Fruit fly (Drosophila melanogaster) whole organism, embryonic: ENCODE measurements around the gene Z600.

Source experiments
- Asciz ChIP-seq: fragments of 200-800 bp; sonication (Bioruptor generic); optimal IDR thresholded peaks from 2 replicates; lab custom pipeline; 2017; ENCODE audit warnings: missing biosample characterization, mild to moderate bottlenecking, missing genetic modification characterization, missing genetic modification reagents
- B-H2 ChIP-seq: fragments of 200-800 bp; sonication (Bioruptor generic); optimal IDR thresholded peaks from 2 replicates; lab custom pipeline; 2018; ENCODE audit warnings: missing biosample characterization, mild to moderate bottlenecking, missing genetic modification characterization
- CG10543 ChIP-seq: fragments of 200-800 bp; sonication (Bioruptor generic); optimal IDR thresholded peaks from 3 replicates; lab custom pipeline; 2017; ENCODE audit warnings: missing biosample characterization, mild to moderate bottlenecking, missing genetic modification characterization, moderate library complexity
- CG10959 ChIP-seq: fragments of 200-800 bp; sonication (Bioruptor generic); IDR thresholded peaks from 2 replicates; pipeline ENCODE4 v1.3.6; 2022; ENCODE audit warnings: missing biosample characterization, missing genetic modification characterization
- CG1233 ChIP-seq: fragments of 200-800 bp; sonication (Bioruptor generic); optimal IDR thresholded peaks from 4 replicates; lab custom pipeline; 2018; ENCODE audit warnings: missing biosample characterization, mild to moderate bottlenecking, missing genetic modification characterization
- CG17385 ChIP-seq: fragments of 200-800 bp; sonication (Bioruptor generic); optimal IDR thresholded peaks from 3 replicates; lab custom pipeline; 2018; ENCODE audit warnings: missing biosample characterization, mild to moderate bottlenecking, missing genetic modification characterization
- CG2678 ChIP-seq: fragments of 200-800 bp; sonication (Bioruptor generic); optimal IDR thresholded peaks from 3 replicates; lab custom pipeline; 2019; ENCODE audit warnings: missing biosample characterization, mild to moderate bottlenecking, missing genetic modification characterization, moderate library complexity
- CG2712 ChIP-seq: fragments of 200-800 bp; optimal IDR thresholded peaks from 3 replicates; lab custom pipeline; 2019; ENCODE audit warnings: missing biosample characterization, mild to moderate bottlenecking, missing genetic modification characterization, moderate library complexity
- CG33557 ChIP-seq: fragments of 200-800 bp; sonication (Bioruptor generic); optimal IDR thresholded peaks from 2 replicates; lab custom pipeline; 2019; ENCODE audit warnings: missing biosample characterization, mild to moderate bottlenecking, missing genetic modification characterization, moderate library complexity
- CG34422 ChIP-seq: fragments of 200-800 bp; sonication (Bioruptor generic); IDR thresholded peaks from 3 replicates; pipeline ENCODE4 v1.3.6; 2022; ENCODE audit warnings: missing biosample characterization, missing genetic modification characterization
- CG4424 ChIP-seq: fragments of 200-800 bp; sonication (Bioruptor generic); optimal IDR thresholded peaks from 3 replicates; lab custom pipeline; 2016; ENCODE audit warnings: missing biosample characterization, missing genetic modification characterization
- CG6654 ChIP-seq: fragments of 200-800 bp; sonication (Bioruptor generic); optimal IDR thresholded peaks from 2 replicates; lab custom pipeline; 2017; ENCODE audit warnings: missing biosample characterization, mild to moderate bottlenecking, missing genetic modification characterization
- CG7372 ChIP-seq: fragments of 200-800 bp; sonication (Bioruptor generic); IDR thresholded peaks from 2 replicates; pipeline ENCODE4 v1.3.6; 2022; ENCODE audit warnings: missing biosample characterization, missing genetic modification characterization
- CG8944 ChIP-seq: fragments of 200-800 bp; sonication (Bioruptor generic); optimal IDR thresholded peaks from 3 replicates; lab custom pipeline; 2016; ENCODE audit warnings: missing biosample characterization, missing genetic modification characterization
- E2f1 ChIP-seq: fragments of 200-800 bp; sonication (Bioruptor generic); IDR thresholded peaks from 2 replicates; pipeline ENCODE4 v1.3.6; 2022; ENCODE audit warnings: missing biosample characterization, missing genetic modification characterization
- Ets65A ChIP-seq: fragments of 200-800 bp; sonication (Bioruptor generic); peaks from one replicate; lab custom pipeline; 2016; ENCODE audit warnings: missing biosample characterization, missing genetic modification characterization
- Fer1 ChIP-seq: fragments of 200-800 bp; sonication (Bioruptor generic); optimal IDR thresholded peaks from 2 replicates; lab custom pipeline; 2017; ENCODE audit warnings: missing biosample characterization, mild to moderate bottlenecking, missing genetic modification characterization
- H15 ChIP-seq: fragments of 200-800 bp; sonication (Bioruptor generic); IDR thresholded peaks from 3 replicates; pipeline ENCODE4 v1.3.6; 2022; ENCODE audit warnings: missing biosample characterization, missing genetic modification characterization
- H2.0 ChIP-seq: fragments of 200-800 bp; sonication (Bioruptor generic); IDR thresholded peaks from 2 replicates; pipeline ENCODE4 v1.3.6; 2022; ENCODE audit warnings: missing biosample characterization, missing genetic modification characterization
- Hand ChIP-seq: fragments of 200-800 bp; sonication (Bioruptor generic); optimal IDR thresholded peaks from 2 replicates; lab custom pipeline; 2017; ENCODE audit warnings: mild to moderate bottlenecking, missing biosample characterization, missing genetic modification reagents, missing genetic modification characterization
- HmgD ChIP-seq: fragments of 200-800 bp; sonication (Bioruptor generic); optimal IDR thresholded peaks from 3 replicates; lab custom pipeline; 2016; ENCODE audit warnings: missing biosample characterization, missing genetic modification characterization
- Med ChIP-seq: fragments of 200-800 bp; sonication (Bioruptor generic); peaks from one replicate; lab custom pipeline; 2016; ENCODE audit warnings: missing biosample characterization, missing genetic modification characterization, mild to moderate bottlenecking, inconsistent platforms, moderate library complexity
- Mes4 ChIP-seq: fragments of 200-800 bp; sonication (Bioruptor generic); optimal IDR thresholded peaks from 2 replicates; lab custom pipeline; 2016; ENCODE audit warnings: missing biosample characterization, missing genetic modification characterization
- Opbp ChIP-seq: fragments of 200-800 bp; sonication (Bioruptor generic); IDR thresholded peaks from 3 replicates; pipeline ENCODE4 v1.3.6; 2022; ENCODE audit warnings: missing biosample characterization, missing genetic modification characterization; ENCODE audit not compliant: partially characterized antibody
- Poxn ChIP-seq: fragments of 200-800 bp; sonication (Bioruptor generic); IDR thresholded peaks from 2 replicates; pipeline ENCODE4 v1.3.6; 2022; ENCODE audit warnings: missing biosample characterization, missing genetic modification characterization
- Sry-δ ChIP-seq: fragments of 200-800 bp; sonication (Bioruptor generic); optimal IDR thresholded peaks from 2 replicates; lab custom pipeline; 2016; ENCODE audit warnings: missing biosample characterization, missing genetic modification characterization
- Vsx1 ChIP-seq: fragments of 200-800 bp; sonication (Bioruptor generic); optimal IDR thresholded peaks from 2 replicates; lab custom pipeline; 2017; ENCODE audit warnings: missing biosample characterization, mild to moderate bottlenecking, missing genetic modification characterization, missing genetic modification reagents
- amos ChIP-seq: fragments of 200-800 bp; sonication (Bioruptor generic); IDR thresholded peaks from 2 replicates; pipeline ENCODE4 v1.3.6; 2022; ENCODE audit warnings: missing biosample characterization, missing genetic modification characterization; ENCODE audit not compliant: partially characterized antibody
- br ChIP-seq: fragments of >200 bp; optimal IDR thresholded peaks from 2 replicates; lab custom pipeline; 2017
- cg ChIP-seq: fragments of 200-800 bp; sonication (Bioruptor generic); optimal IDR thresholded peaks from 3 replicates; lab custom pipeline; 2019; ENCODE audit warnings: missing biosample characterization, mild to moderate bottlenecking, missing genetic modification characterization, moderate library complexity
- chinmo ChIP-seq: fragments of 200-800 bp; sonication (Bioruptor generic); IDR thresholded peaks from 4 replicates; pipeline ENCODE4 v1.3.6; 2022; ENCODE audit warnings: missing biosample characterization, missing genetic modification characterization; ENCODE audit not compliant: partially characterized antibody
- ci ChIP-seq: fragments of 200-800 bp; sonication (Bioruptor generic); IDR thresholded peaks from 3 replicates; pipeline ENCODE4 v1.3.6; 2022; ENCODE audit warnings: missing biosample characterization, missing genetic modification characterization
- crp ChIP-seq, 2 experiments: fragments of 200-800 bp; sonication (Bioruptor generic); optimal IDR thresholded peaks; 2 replicates in 1 of 2; 3 replicates in 1 of 2; lab custom pipeline; 2017; ENCODE audit warnings: missing biosample characterization in 2 of 2, missing genetic modification characterization in 2 of 2, mild to moderate bottlenecking in 1 of 2, moderate library complexity in 1 of 2
- dm ChIP-seq: fragments of 200-800 bp; sonication (Bioruptor generic); optimal IDR thresholded peaks from 3 replicates; lab custom pipeline; 2016; ENCODE audit warnings: missing biosample characterization, missing genetic modification characterization
- eve ChIP-seq, 2 experiments: fragments of >200 bp; optimal IDR thresholded peaks; 2 replicates each; lab custom pipeline; 2017; ENCODE audit warnings: missing biosample characterization in 2 of 2, missing genetic modification characterization in 2 of 2
- exex ChIP-seq: fragments of 200-800 bp; sonication (Bioruptor generic); optimal IDR thresholded peaks from 4 replicates; lab custom pipeline; 2018; ENCODE audit warnings: missing biosample characterization, mild to moderate bottlenecking, missing genetic modification characterization, moderate library complexity
- fd64A ChIP-seq: fragments of 200-800 bp; sonication (Bioruptor generic); optimal IDR thresholded peaks from 3 replicates; lab custom pipeline; 2018; ENCODE audit warnings: missing biosample characterization, mild to moderate bottlenecking, missing genetic modification characterization
- ftz-f1 ChIP-seq: fragments of 200-800 bp; sonication (Bioruptor generic); optimal IDR thresholded peaks from 2 replicates; lab custom pipeline; 2016; ENCODE audit warnings: missing biosample characterization, missing genetic modification characterization
- grn ChIP-seq: fragments of 200-800 bp; sonication (Bioruptor generic); optimal IDR thresholded peaks from 3 replicates; lab custom pipeline; 2017; ENCODE audit warnings: missing biosample characterization, missing genetic modification characterization
- ham ChIP-seq: fragments of 200-800 bp; sonication (Bioruptor generic); IDR thresholded peaks from 2 replicates; pipeline ENCODE4 v1.3.6; 2022; ENCODE audit warnings: missing biosample characterization, missing genetic modification characterization
- hkb ChIP-seq, 2 experiments: fragments of 200-800 bp in 1 of 2; fragments of >200 bp in 1 of 2; sonication (Bioruptor generic) in 1 of 2; IDR thresholded peaks in 1 of 2; optimal IDR thresholded peaks in 1 of 2; 2 replicates each; pipeline versions ENCODE4 v1.3.6 to Lab custom; 2017 to 2022; ENCODE audit warnings: missing biosample characterization in 1 of 2, missing genetic modification characterization in 1 of 2
- inv ChIP-seq: fragments of 200-800 bp; sonication (Bioruptor generic); IDR thresholded peaks from 2 replicates; pipeline ENCODE4 v1.3.6; 2022; ENCODE audit warnings: missing biosample characterization, missing genetic modification characterization; ENCODE audit not compliant: partially characterized antibody
- pb ChIP-seq: fragments of 200-800 bp; sonication (Bioruptor generic); optimal IDR thresholded peaks from 3 replicates; lab custom pipeline; 2016; ENCODE audit warnings: missing biosample characterization, missing genetic modification characterization
- sc ChIP-seq, 3 experiments: fragments of >200 bp in 2 of 3; fragments of 200-800 bp in 1 of 3; sonication (Bioruptor generic) in 1 of 3; optimal IDR thresholded peaks; 2 replicates in 2 of 3; 3 replicates in 1 of 3; lab custom pipeline; 2017; ENCODE audit warnings: mild to moderate bottlenecking in 1 of 3, missing biosample characterization in 1 of 3, missing genetic modification characterization in 1 of 3, missing genetic modification reagents in 1 of 3
- seq ChIP-seq: fragments of 200-800 bp; sonication (Bioruptor generic); IDR thresholded peaks from 2 replicates; pipeline ENCODE4 v1.3.6; 2022; ENCODE audit warnings: missing biosample characterization, missing genetic modification characterization
- shn ChIP-seq: fragments of 200-800 bp; sonication (Bioruptor generic); optimal IDR thresholded peaks from 3 replicates; lab custom pipeline; 2016; ENCODE audit warnings: missing biosample characterization, missing genetic modification characterization
- sqz ChIP-seq: fragments of 200-800 bp; sonication (Bioruptor generic); optimal IDR thresholded peaks from 3 replicates; lab custom pipeline; 2018; ENCODE audit warnings: missing biosample characterization, mild to moderate bottlenecking, missing genetic modification characterization
- sr ChIP-seq: fragments of 200-800 bp; sonication (Bioruptor generic); IDR thresholded peaks from 3 replicates; pipeline ENCODE4 v1.3.6; 2022; ENCODE audit warnings: missing biosample characterization, missing genetic modification characterization
- tin ChIP-seq: fragments of 200-800 bp; sonication (Bioruptor generic); optimal IDR thresholded peaks from 3 replicates; lab custom pipeline; 2016; ENCODE audit warnings: missing biosample characterization, missing genetic modification characterization

Gene Z600

dm6 chr3L:15514405-15514804, 5.5 kb downstream of the Z600 start (continued):
- TF ChIP-seq CG4424 (GFP tag; lab: Kevin White, UChicago) = no peak
- TF ChIP-seq tin (GFP tag; lab: Kevin White, UChicago) = no peak
- TF ChIP-seq chinmo (GFP tag; lab: Robert Waterston, UW) = peak; percentile 82; the same call in 3 of the 4 replicates
- peak; percentile 22 for TF ChIP-seq grn (GFP tag; lab: Kevin White, UChicago)
- TF ChIP-seq CG2712 = no peak
- TF ChIP-seq Fer1 = peak; percentile 12
- TF ChIP-seq CG8944 = no peak
- TF ChIP-seq CG1233 = peak; percentile 3
- peak; percentile 27; the same call in 1 of the 3 replicates for TF ChIP-seq ci (GFP tag; lab: Robert Waterston, UW)
- TF ChIP-seq Asciz (GFP tag; lab: Kevin White, UChicago) = no peak
- no peak for TF ChIP-seq CG2678 (tag; lab: Kevin White, UChicago)
- peak; percentile 86 for TF ChIP-seq ftz-f1 (GFP tag; lab: Kevin White, UChicago)
- no peak for TF ChIP-seq H15 (GFP tag; lab: Robert Waterston, UW)
- no peak for TF ChIP-seq Opbp
- TF ChIP-seq shn (GFP tag; lab: Kevin White, UChicago) = no peak
- no peak for TF ChIP-seq Ets65A (GFP tag; lab: Kevin White, UChicago)
- no peak for TF ChIP-seq CG33557 (GFP tag; lab: Kevin White, UChicago)
- TF ChIP-seq Sry-δ (GFP tag; lab: Kevin White, UChicago) = no peak
- no peak for TF ChIP-seq pb (GFP tag; lab: Kevin White, UChicago)
- no peak; the same call in 1 of the 2 replicates for TF ChIP-seq seq (GFP tag; lab: Robert Waterston, UW)
- TF ChIP-seq br (lab: Kevin White, UChicago) = no peak
- TF ChIP-seq Mes4 (GFP tag; lab: Kevin White, UChicago) = no peak
- no peak for TF ChIP-seq H2.0 (GFP tag; lab: Robert Waterston, UW)
- TF ChIP-seq CG34422 (GFP tag; lab: Robert Waterston, UW) = peak; percentile 94; the same call in 2 of the 3 replicates

DNA sequence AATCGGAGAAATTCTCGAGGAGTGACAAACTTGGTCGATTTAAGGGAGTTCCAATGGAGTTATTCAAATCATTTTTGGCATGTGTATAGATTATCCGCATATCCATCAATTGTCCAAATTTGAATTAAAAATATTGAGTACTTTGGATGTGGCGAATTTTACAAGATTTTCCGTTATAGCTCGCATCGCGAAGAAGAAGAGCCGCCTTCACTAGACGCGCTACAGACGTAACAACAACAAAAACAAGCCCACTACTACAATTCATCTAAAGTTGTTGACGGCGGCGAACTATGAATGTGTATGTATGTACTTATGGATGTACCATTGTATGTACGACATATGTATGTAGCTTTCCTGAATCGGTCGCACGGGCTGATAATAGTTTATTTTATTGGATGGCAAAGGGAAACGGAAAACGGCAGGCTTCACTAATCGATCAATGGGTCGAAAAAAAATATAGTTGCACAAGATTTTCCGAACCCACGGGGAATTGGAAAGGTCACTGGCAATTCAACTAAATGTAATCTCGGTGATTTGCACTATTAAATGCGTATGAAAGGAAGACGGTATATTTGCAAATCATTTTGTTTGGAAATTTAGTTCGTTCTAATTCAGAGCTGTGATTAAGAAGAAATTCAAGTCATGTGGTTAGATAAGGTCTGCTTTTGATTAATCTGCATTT, 6.1 kb downstream of the Z600 start:
- TF ChIP-seq dm = no peak
- TF ChIP-seq sc (optimal IDR thresholded peaks at IDR 0.05; lab: Kevin White, UChicago) = no peak
- TF ChIP-seq sc (GFP tag; optimal IDR thresholded peaks at IDR 0.05; lab: Kevin White, UChicago) = no peak
- TF ChIP-seq sr = no peak
- no peak for TF ChIP-seq inv (GFP tag; lab: Robert Waterston, UW)
- TF ChIP-seq CG4424 (GFP tag; lab: Kevin White, UChicago) = no peak
- TF ChIP-seq fd64A (GFP tag; lab: Kevin White, UChicago) = no peak
- no peak for TF ChIP-seq HmgD (GFP tag; lab: Kevin White, UChicago)
- no peak for TF ChIP-seq CG10959
- TF ChIP-seq CG17385 (GFP tag; lab: Kevin White, UChicago) = peak; percentile 91
- TF ChIP-seq CG7372 = no peak
- peak in 1 of 2 experiments; percentile 81 for TF ChIP-seq eve (GFP tag; optimal IDR thresholded peaks at IDR 0.05; lab: Kevin White, UChicago)
- no peak for TF ChIP-seq sqz (GFP tag; lab: Kevin White, UChicago)
- TF ChIP-seq hkb (optimal IDR thresholded peaks at IDR 0.05; lab: Kevin White, UChicago) = no peak
- peak; percentile 10; the same call in 1 of the 2 replicates for TF ChIP-seq hkb (GFP tag; IDR thresholded peaks at IDR 0.05; lab: Robert Waterston, UW)
- peak; percentile 28 for TF ChIP-seq Vsx1 (GFP tag; lab: Kevin White, UChicago)
- TF ChIP-seq ham (GFP tag; lab: Robert Waterston, UW) = no peak
- TF ChIP-seq Hand = peak; percentile 24
- no peak for TF ChIP-seq CG6654 (GFP tag; lab: Kevin White, UChicago)
- TF ChIP-seq crp (GFP tag; optimal IDR thresholded peaks at IDR 0.05; lab: Kevin White, UChicago) = no peak
- peak; percentile 73 for TF ChIP-seq CG10543 (GFP tag; lab: Kevin White, UChicago)
- TF ChIP-seq Med = peak; percentile 77
- TF ChIP-seq exex (tag; lab: Kevin White, UChicago) = peak; percentile 43
- no peak for TF ChIP-seq E2f1
- TF ChIP-seq cg = peak; percentile 17
- peak; percentile 0 for TF ChIP-seq B-H2 (GFP tag; lab: Kevin White, UChicago)
- no peak for TF ChIP-seq amos (GFP tag; lab: Robert Waterston, UW)
- no peak for TF ChIP-seq Poxn (GFP tag; lab: Robert Waterston, UW)
